Worm (Caenorhabditis elegans): ENCODE measurements around the gene C33G3.4.
A peak's percentile ranks its signal among the peaks of the same experiment; 100 is the strongest.

The C33G3.4 gene

ce11 chrX:14029872-14030271, 41.1 kb upstream of the C33G3.4 start:
- TF ChIP-seq lin-35 (GFP tag; optimal IDR thresholded peaks at IDR 0.05) (no peak), snpc-4 (tag; optimal IDR thresholded peaks at IDR 0.05) (no peak), sup-37 (GFP tag; optimal IDR thresholded peaks at IDR 0.05) (no peak), dsc-1 (tag; optimal IDR thresholded peaks at IDR 0.05) (no peak), swsn-7 (tag; optimal IDR thresholded peaks at IDR 0.05) (no peak), zag-1 (tag; optimal IDR thresholded peaks at IDR 0.05) (no peak), lin-39 (tag; optimal IDR thresholded peaks at IDR 0.05) (no peak), nhr-28 (tag; optimal IDR thresholded peaks at IDR 0.05) (no peak), unc-98 (GFP tag; IDR thresholded peaks at IDR 0.05) (no peak), ceh-90 (tag; optimal IDR thresholded peaks at IDR 0.05) (no peak), F16B12.6 (tag; optimal IDR thresholded peaks at IDR 0.05) (no peak), ceh-82 (tag; optimal IDR thresholded peaks at IDR 0.05) (no peak), mef-2 (tag; optimal IDR thresholded peaks at IDR 0.05) (no peak), xbp-1 (tag; optimal IDR thresholded peaks at IDR 0.05) (no peak), nhr-77 (tag; optimal IDR thresholded peaks at IDR 0.05) (no peak), rnt-1 (tag; optimal IDR thresholded peaks at IDR 0.05) (no peak), efl-3 (GFP tag; optimal IDR thresholded peaks at IDR 0.05) (no peak), ztf-11 (tag; optimal IDR thresholded peaks at IDR 0.05) (no peak)

DNA sequence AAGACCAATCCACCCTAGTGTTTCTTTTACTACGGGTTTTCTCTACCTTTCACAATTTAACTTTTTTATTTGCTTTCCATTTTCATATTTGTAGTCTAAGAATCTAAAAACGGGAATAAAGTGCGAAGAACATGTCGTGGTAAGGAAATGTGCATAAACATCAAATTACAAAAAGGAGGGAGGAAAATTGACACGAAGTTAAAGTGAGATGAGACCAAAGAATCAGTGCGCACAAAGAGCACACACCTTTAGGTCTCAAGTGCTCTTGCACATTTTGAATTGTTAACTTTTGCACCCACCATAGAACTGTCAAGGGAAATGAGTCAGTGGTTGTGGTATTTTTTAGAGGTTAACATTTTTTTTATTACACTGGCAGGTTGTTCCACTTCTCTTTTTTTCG, 40.4 kb upstream of the C33G3.4 start:
- TF ChIP-seq irx-1 (tag; optimal IDR thresholded peaks at IDR 0.05) (no peak), nhr-47 (tag; optimal IDR thresholded peaks at IDR 0.05) (no peak), C04F5.9 (tag; optimal IDR thresholded peaks at IDR 0.05) (no peak), lin-35 (GFP tag; optimal IDR thresholded peaks at IDR 0.05) (peak in 1 of 2 experiments; percentile 14), nhr-84 (tag; optimal IDR thresholded peaks at IDR 0.05) (no peak), hlh-4 (tag; optimal IDR thresholded peaks at IDR 0.05) (no peak), efl-1 (optimal IDR thresholded peaks at IDR 0.05) (no peak), efl-1 (GFP tag; optimal IDR thresholded peaks at IDR 0.05 in 1 of 2) (no peak), lsy-2 (tag; optimal IDR thresholded peaks at IDR 0.05) (no peak), nhr-19 (GFP tag; conservative IDR thresholded peaks at IDR 0.05) (0 out of 2 replicates have a peak, but pooled peaks have one; percentile 18), ceh-82 (tag; optimal IDR thresholded peaks at IDR 0.05) (no peak), aha-1 (tag; optimal IDR thresholded peaks at IDR 0.05) (no peak)

- TF ChIP-seq ceh-82 (tag; optimal IDR thresholded peaks at IDR 0.05) (no peak), hlh-17 (GFP tag; optimal IDR thresholded peaks at IDR 0.05; ENCODE audit: borderline replicate concordance) (no peak), lin-13 (GFP tag; optimal IDR thresholded peaks at IDR 0.05) (no peak), ets-5 (GFP tag; IDR thresholded peaks at IDR 0.05) (no peak), dsc-1 (tag; optimal IDR thresholded peaks at IDR 0.05) (no peak), nhr-20 (tag; optimal IDR thresholded peaks at IDR 0.05) (no peak), C04F5.9 (tag; optimal IDR thresholded peaks at IDR 0.05) (no peak), nhr-77 (tag; optimal IDR thresholded peaks at IDR 0.05) (no peak), nhr-84 (tag; optimal IDR thresholded peaks at IDR 0.05) (no peak), elt-2 (tag; optimal IDR thresholded peaks at IDR 0.05) (no peak), mep-1 (tag; optimal IDR thresholded peaks at IDR 0.05) (no peak), ces-1 (GFP tag; optimal IDR thresholded peaks at IDR 0.05) (no peak)
Measured at ce11 chrX:14033494-14033893, 37.5 kb upstream of the C33G3.4 start, which contains the start of gene arrd-25. TSS of gene arrd-25 (plus strand) at chrX:14033794.

DNA sequence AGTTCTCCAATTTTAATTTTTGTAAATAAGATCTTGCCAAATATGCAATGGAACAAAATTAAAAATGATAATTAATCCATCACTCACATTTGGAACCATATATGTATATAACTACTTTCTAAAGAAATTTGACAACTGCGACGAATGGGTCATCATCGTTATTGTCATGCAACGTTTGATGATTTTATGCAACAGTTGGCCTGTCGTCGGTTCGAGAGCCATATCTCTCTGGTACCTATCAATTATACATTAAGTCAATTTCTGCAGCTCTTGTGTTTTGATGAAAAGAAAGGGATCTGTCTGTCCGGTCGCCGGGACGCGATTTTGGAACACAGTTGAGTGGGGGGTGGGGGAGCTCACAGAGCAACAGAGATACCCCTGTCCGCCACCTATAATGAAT, 31.7 kb upstream of the C33G3.4 start:
- TF ChIP-seq nhr-11 (tag; optimal IDR thresholded peaks at IDR 0.05): no peak
- TF ChIP-seq egl-27 (tag; optimal IDR thresholded peaks at IDR 0.05): no peak
- TF ChIP-seq nhr-20 (tag; optimal IDR thresholded peaks at IDR 0.05): no peak

DNA sequence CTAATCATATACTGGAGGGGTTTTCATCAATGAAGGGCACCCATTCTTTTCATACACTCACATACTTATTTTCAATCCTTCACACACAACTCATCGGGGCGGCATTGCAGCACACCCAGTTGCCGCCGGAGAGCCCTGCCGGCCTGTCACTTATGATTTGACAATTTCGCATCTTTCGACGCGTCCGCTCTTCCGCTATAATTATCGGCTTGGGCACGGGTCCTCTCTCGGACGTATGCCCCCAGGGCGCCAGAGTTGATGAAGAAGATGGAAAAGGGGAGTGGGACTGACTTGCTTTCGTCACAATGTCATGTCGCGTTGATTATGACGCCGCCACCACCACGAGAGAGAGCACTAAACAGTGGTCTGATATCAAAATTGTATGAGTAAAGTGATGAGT, 26.6 kb upstream of the C33G3.4 start:
- no peak for TF ChIP-seq C04F5.9 (tag; optimal IDR thresholded peaks at IDR 0.05)
- no peak for TF ChIP-seq dpl-1 (GFP tag; optimal IDR thresholded peaks at IDR 0.05)
- TF ChIP-seq fkh-8 (tag; optimal IDR thresholded peaks at IDR 0.05): no peak
- no peak for TF ChIP-seq hpl-2 (GFP tag; optimal IDR thresholded peaks at IDR 0.05)
- no peak for TF ChIP-seq ztf-11 (tag; optimal IDR thresholded peaks at IDR 0.05)
- no peak for TF ChIP-seq zag-1 (tag; optimal IDR thresholded peaks at IDR 0.05)
- no peak for TF ChIP-seq lir-3 (tag; optimal IDR thresholded peaks at IDR 0.05; ENCODE audit: poor library complexity)
- peak; percentile 75 for TF ChIP-seq lin-14 (GFP tag; optimal IDR thresholded peaks at IDR 0.05)
- no peak for TF ChIP-seq mdl-1 (tag; optimal IDR thresholded peaks at IDR 0.05)
- TF ChIP-seq nhr-71 (tag; optimal IDR thresholded peaks at IDR 0.05): peak; percentile 25
- no peak for TF ChIP-seq snpc-4 (tag; optimal IDR thresholded peaks at IDR 0.05)
- TF ChIP-seq hlh-4 (tag; optimal IDR thresholded peaks at IDR 0.05): no peak
- peak; percentile 61 for TF ChIP-seq ceh-8 (GFP tag; optimal IDR thresholded peaks at IDR 0.05)
- no peak for TF ChIP-seq sup-37 (GFP tag; optimal IDR thresholded peaks at IDR 0.05)
- TF ChIP-seq isw-1 (GFP tag; IDR thresholded peaks at IDR 0.05): no peak
- no peak for TF ChIP-seq ets-5 (GFP tag; IDR thresholded peaks at IDR 0.05)

Data from whole organism, L1 larva.